Worm (Caenorhabditis elegans) whole organism, young adult: ENCODE measurements around the gene R03G8.6.

Experiments used
- B0019.2 ChIP-seq: fragments of 200-800 bp; sonication (Bioruptor generic); conservative IDR thresholded peaks from 2 replicates; pipeline ENCODE4 v1.3.6; 2022; ENCODE audit warnings: missing genetic modification reagents, missing genetic modification characterization, missing compliant biosample characterization
- C06A6.2 ChIP-seq: fragments of 200-800 bp; sonication (Bioruptor generic); conservative IDR thresholded peaks from 2 replicates; pipeline ENCODE4 v1.3.6; 2022; ENCODE audit warnings: missing genetic modification characterization, missing compliant biosample characterization
- F10E7.11 ChIP-seq: sonication (generic microtip); optimal IDR thresholded peaks from 2 replicates; lab custom pipeline; 2017; ENCODE audit warnings: mild to moderate bottlenecking, missing genetic modification characterization, moderate library complexity, missing compliant biosample characterization
- F33H1.4 ChIP-seq: fragments of 200-800 bp; sonication (Bioruptor generic); IDR thresholded peaks from 2 replicates; pipeline ENCODE4 v1.3.6; 2022; ENCODE audit warnings: missing genetic modification reagents, missing genetic modification characterization, missing compliant biosample characterization
- F37B4.10 ChIP-seq: fragments of 200-800 bp; sonication (Bioruptor generic); IDR thresholded peaks from 2 replicates; pipeline ENCODE4 v1.3.6; 2022; ENCODE audit warnings: missing genetic modification characterization, missing compliant biosample characterization
- F39B2.1 ChIP-seq: fragments of 200-800 bp; sonication (Bioruptor generic); IDR thresholded peaks from 2 replicates; pipeline ENCODE4 v1.3.6; 2022; ENCODE audit warnings: missing genetic modification reagents, missing genetic modification characterization, missing compliant biosample characterization
- F57A8.1 ChIP-seq: fragments of 200-800 bp; sonication (Bioruptor generic); optimal IDR thresholded peaks from 2 replicates; lab custom pipeline; 2018; ENCODE audit warnings: mild to moderate bottlenecking, missing genetic modification characterization, moderate library complexity, missing compliant biosample characterization
- F57C9.4 ChIP-seq: sonication (generic microtip); optimal IDR thresholded peaks from 2 replicates; lab custom pipeline; 2017; ENCODE audit warnings: mild to moderate bottlenecking, missing genetic modification characterization, missing compliant biosample characterization
- K11D2.4 ChIP-seq: fragments of 200-800 bp; sonication (Bioruptor generic); IDR thresholded peaks from 2 replicates; pipeline ENCODE4 v1.3.6; 2022; ENCODE audit warnings: missing genetic modification reagents, missing genetic modification characterization, missing compliant biosample characterization
- T26A5.8 ChIP-seq: sonication (generic microtip); optimal IDR thresholded peaks from 2 replicates; lab custom pipeline; 2016; ENCODE audit warnings: missing genetic modification characterization, missing compliant biosample characterization
- Y95B8A.8 ChIP-seq: fragments of 200-800 bp; sonication (Bioruptor generic); IDR thresholded peaks from 2 replicates; pipeline ENCODE4 v1.3.6; 2022; ENCODE audit warnings: missing genetic modification reagents, missing genetic modification characterization, missing compliant biosample characterization
- ZK185.1 ChIP-seq: sonication (generic microtip); optimal IDR thresholded peaks from 2 replicates; lab custom pipeline; 2016; ENCODE audit warnings: mild to moderate bottlenecking, missing genetic modification characterization, missing compliant biosample characterization; ENCODE audit not compliant: poor library complexity, severe bottlenecking
- aptf-2 ChIP-seq: fragments of 200-800 bp; sonication (Bioruptor generic); conservative IDR thresholded peaks from 2 replicates; pipeline ENCODE4 v1.3.6; 2022; ENCODE audit warnings: missing genetic modification reagents, missing genetic modification characterization, missing compliant biosample characterization
- atf-7 ChIP-seq: sonication (generic microtip); optimal IDR thresholded peaks from 2 replicates; lab custom pipeline; 2017; ENCODE audit warnings: mild to moderate bottlenecking, missing genetic modification characterization, missing compliant biosample characterization
- attf-5 ChIP-seq: fragments of 200-800 bp; sonication (Bioruptor generic); optimal IDR thresholded peaks from 2 replicates; lab custom pipeline; 2018; ENCODE audit warnings: mild to moderate bottlenecking, missing genetic modification characterization, missing compliant biosample characterization
- cebp-1 ChIP-seq, 2 experiments: fragments of 200-800 bp in 1 of 2; sonication (Bioruptor generic) in 1 of 2; sonication (generic microtip) in 1 of 2; IDR thresholded peaks in 1 of 2; optimal IDR thresholded peaks in 1 of 2; 2 replicates each; pipeline versions ENCODE4 v1.3.6 to Lab custom; 2017 to 2022; ENCODE audit warnings: missing compliant biosample characterization in 2 of 2, missing genetic modification characterization in 2 of 2, mild to moderate bottlenecking in 1 of 2, missing genetic modification reagents in 1 of 2, moderate library complexity in 1 of 2
- ceh-79 ChIP-seq: sonication (generic microtip); optimal IDR thresholded peaks from 2 replicates; lab custom pipeline; 2017; ENCODE audit warnings: mild to moderate bottlenecking, missing genetic modification characterization, missing compliant biosample characterization
- die-1 ChIP-seq: sonication (generic microtip); optimal IDR thresholded peaks from 2 replicates; lab custom pipeline; 2016; ENCODE audit warnings: missing genotype, mild to moderate bottlenecking, missing genetic modification characterization, missing compliant biosample characterization
- dpff-1 ChIP-seq: sonication (generic microtip); optimal IDR thresholded peaks from 2 replicates; lab custom pipeline; 2017; ENCODE audit warnings: mild to moderate bottlenecking, missing genetic modification characterization, missing compliant biosample characterization
- dpl-1 ChIP-seq: fragments of 150-350 bp; optimal IDR thresholded peaks from 2 replicates; lab custom pipeline; 2014; ENCODE audit warnings: missing biosample characterization, missing genetic modification reagents, missing genetic modification characterization
- efl-1 ChIP-seq: fragments of 150-350 bp; optimal IDR thresholded peaks from 2 replicates; lab custom pipeline; 2014; ENCODE audit warnings: missing biosample characterization, missing genetic modification reagents, missing genetic modification characterization
- egl-18 ChIP-seq: fragments of 200-800 bp; sonication (Bioruptor generic); IDR thresholded peaks from 2 replicates; pipeline ENCODE4 v1.3.6; 2022; ENCODE audit warnings: missing genetic modification reagents, missing genetic modification characterization, missing compliant biosample characterization
- ets-4 ChIP-seq: fragments of 200-800 bp; sonication (Bioruptor generic); optimal IDR thresholded peaks from 2 replicates; lab custom pipeline; 2018; ENCODE audit warnings: mild to moderate bottlenecking, missing genetic modification characterization, missing compliant biosample characterization
- gei-17 ChIP-seq: fragments of 200-800 bp; sonication (Bioruptor generic); optimal IDR thresholded peaks from 2 replicates; lab custom pipeline; 2018; ENCODE audit warnings: mild to moderate bottlenecking, missing genetic modification characterization, missing compliant biosample characterization
- him-1 ChIP-seq: sonication (generic microtip); optimal IDR thresholded peaks from 2 replicates; lab custom pipeline; 2016; ENCODE audit warnings: missing genotype, missing genetic modification reagents, missing genetic modification characterization, missing compliant biosample characterization
- hmg-1.2 ChIP-seq: fragments of 200-800 bp; sonication (Bioruptor generic); IDR thresholded peaks from 2 replicates; pipeline ENCODE4 v1.3.6; 2022; ENCODE audit warnings: missing genetic modification reagents, missing genetic modification characterization, missing compliant biosample characterization
- hsf-1 ChIP-seq: fragments of 200-800 bp; sonication (Bioruptor generic); IDR thresholded peaks from 2 replicates; pipeline ENCODE4 v1.3.6; 2022; ENCODE audit warnings: missing genetic modification reagents, missing genetic modification characterization, missing compliant biosample characterization
- let-526 ChIP-seq: fragments of 200-800 bp; sonication (Bioruptor generic); IDR thresholded peaks from 2 replicates; pipeline ENCODE4 v1.3.6; 2022; ENCODE audit warnings: missing genetic modification reagents, missing genetic modification characterization, missing compliant biosample characterization
- lin-35 ChIP-seq, 3 experiments: fragments of 150-350 bp in 2 of 3; sonication (generic microtip) in 1 of 3; optimal IDR thresholded peaks; 2 replicates each; lab custom pipeline; 2014 to 2018; ENCODE audit warnings: missing biosample characterization in 3 of 3, missing genetic modification characterization in 3 of 3, missing genetic modification reagents in 3 of 3
- lsl-1 ChIP-seq: fragments of 200-800 bp; sonication (Bioruptor generic); optimal IDR thresholded peaks from 2 replicates; lab custom pipeline; 2018; ENCODE audit warnings: mild to moderate bottlenecking, missing genetic modification characterization, moderate library complexity, missing compliant biosample characterization
- lsy-27 ChIP-seq: sonication (generic microtip); optimal IDR thresholded peaks from 2 replicates; lab custom pipeline; 2017; ENCODE audit warnings: missing genetic modification characterization, mild to moderate bottlenecking, missing compliant biosample characterization, antibody characterized with exemption, missing genotype, borderline replicate concordance; ENCODE audit not compliant: insufficient read depth
- madf-6 ChIP-seq: fragments of 200-800 bp; sonication (Bioruptor generic); IDR thresholded peaks from 2 replicates; pipeline ENCODE4 v1.3.6; 2022; ENCODE audit warnings: missing genetic modification reagents, missing genetic modification characterization, missing compliant biosample characterization
- madf-8 ChIP-seq: fragments of 200-800 bp; sonication (Bioruptor generic); conservative IDR thresholded peaks from 2 replicates; pipeline ENCODE4 v1.3.6; 2022; ENCODE audit warnings: missing genetic modification reagents, missing genetic modification characterization, missing compliant biosample characterization
- mel-28 ChIP-seq: sonication (generic microtip); optimal IDR thresholded peaks from 2 replicates; lab custom pipeline; 2016; ENCODE audit warnings: borderline replicate concordance, mild to moderate bottlenecking, missing genetic modification characterization, missing compliant biosample characterization
- nfya-2 ChIP-seq: fragments of 200-800 bp; sonication (Bioruptor generic); IDR thresholded peaks from 2 replicates; pipeline ENCODE4 v1.3.6; 2022; ENCODE audit warnings: missing genetic modification reagents, missing genetic modification characterization, missing compliant biosample characterization
- nhr-27 ChIP-seq: fragments of 200-800 bp; sonication (Bioruptor generic); optimal IDR thresholded peaks from 2 replicates; lab custom pipeline; 2018; ENCODE audit warnings: mild to moderate bottlenecking, missing genetic modification characterization, moderate library complexity, missing compliant biosample characterization
- pha-4 ChIP-seq: fragments of 150-350 bp; sonication (generic microtip); optimal IDR thresholded peaks from 2 replicates; lab custom pipeline; 2014; ENCODE audit warnings: missing biosample characterization, missing genetic modification reagents, missing genetic modification characterization
- rcor-1 ChIP-seq: fragments of 200-800 bp; sonication (Bioruptor generic); IDR thresholded peaks from 2 replicates; pipeline ENCODE4 v1.3.6; 2022; ENCODE audit warnings: missing genetic modification reagents, missing genetic modification characterization, missing compliant biosample characterization
- sea-2 ChIP-seq: fragments of 200-800 bp; sonication (Bioruptor generic); IDR thresholded peaks from 2 replicates; pipeline ENCODE4 v1.3.6; 2022; ENCODE audit warnings: missing genetic modification characterization, missing compliant biosample characterization
- somi-1 ChIP-seq: fragments of 200-800 bp; sonication (Bioruptor generic); optimal IDR thresholded peaks from 2 replicates; lab custom pipeline; 2018; ENCODE audit warnings: mild to moderate bottlenecking, missing genetic modification characterization, missing compliant biosample characterization
- tbp1 ChIP-seq: fragments of 200-800 bp; sonication (Bioruptor generic); optimal IDR thresholded peaks from 2 replicates; lab custom pipeline; 2018; ENCODE audit warnings: mild to moderate bottlenecking, missing genetic modification characterization, missing compliant biosample characterization
- tlf-1 ChIP-seq: fragments of 200-800 bp; sonication (Bioruptor generic); optimal IDR thresholded peaks from 2 replicates; lab custom pipeline; 2018; ENCODE audit warnings: mild to moderate bottlenecking, missing genetic modification characterization, missing compliant biosample characterization
- unc-62 ChIP-seq: fragments of 150-350 bp; optimal IDR thresholded peaks from 2 replicates; lab custom pipeline; 2014; ENCODE audit warnings: missing biosample characterization, missing genetic modification reagents, missing genetic modification characterization
- xnd-1 ChIP-seq: sonication (generic microtip); optimal IDR thresholded peaks from 2 replicates; lab custom pipeline; 2016; ENCODE audit warnings: missing genotype, missing genetic modification reagents, missing genetic modification characterization, missing compliant biosample characterization
- ztf-25 ChIP-seq: fragments of 200-800 bp; sonication (Bioruptor generic); IDR thresholded peaks from 2 replicates; pipeline ENCODE4 v1.3.6; 2022; ENCODE audit warnings: missing genetic modification reagents, missing genetic modification characterization, missing compliant biosample characterization
- ztf-6 ChIP-seq: fragments of 200-800 bp; sonication (Bioruptor generic); IDR thresholded peaks from 2 replicates; pipeline ENCODE4 v1.3.6; 2022; ENCODE audit warnings: missing genetic modification reagents, missing genetic modification characterization, missing compliant biosample characterization

Gene R03G8.6

DNA sequence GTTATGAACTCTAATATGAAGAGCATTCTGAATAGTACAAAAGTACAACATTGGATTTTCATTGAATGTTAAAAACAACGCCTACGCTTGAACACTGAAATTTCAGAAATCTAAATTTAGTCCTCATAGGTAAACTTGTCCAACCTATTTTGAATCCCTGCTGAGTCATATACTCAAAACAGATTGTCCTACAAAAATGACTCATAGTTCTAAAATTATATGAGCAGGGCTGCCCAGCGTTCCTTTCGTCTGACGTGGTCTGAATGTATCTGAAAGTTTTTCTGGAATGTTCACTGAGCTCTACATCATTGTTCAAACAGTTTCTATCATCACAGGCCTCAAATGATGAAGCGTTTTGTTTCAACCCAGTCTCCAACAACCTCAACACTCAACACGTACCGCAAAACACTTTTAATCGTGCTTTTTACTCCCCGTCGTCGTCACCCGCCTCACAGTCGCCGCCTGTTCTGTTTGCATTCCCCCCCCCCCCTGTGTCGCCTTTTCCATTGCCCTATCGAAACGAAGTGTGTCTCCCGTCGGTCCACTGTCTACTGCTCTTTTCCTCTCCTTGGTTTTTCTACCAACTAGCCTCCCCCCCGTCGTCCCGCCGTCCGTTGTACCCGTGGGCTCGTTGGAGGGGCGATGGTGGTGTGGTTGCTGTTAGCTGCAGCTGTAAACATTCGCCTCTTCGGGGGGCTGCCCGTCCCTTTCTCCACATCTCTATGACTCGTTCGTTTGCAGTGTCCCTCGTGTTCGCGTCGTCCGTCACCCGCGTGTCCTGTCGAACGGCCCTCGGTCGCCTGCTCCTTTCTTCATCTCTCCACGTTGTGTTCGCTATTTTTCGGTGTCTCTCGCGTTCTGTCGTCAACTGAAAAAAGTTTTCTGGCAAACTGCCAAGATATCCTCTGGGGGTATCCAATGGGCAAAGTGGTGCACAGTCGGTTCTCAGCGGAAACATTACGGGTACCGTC is 43.7 kb upstream of the R03G8.6 start (continued):
- TF ChIP-seq cebp-1 (GFP tag; IDR thresholded peaks at IDR 0.05; lab: Robert Waterston, UW) (0 out of 2 replicates have a peak, but pooled peaks have one; percentile 16), cebp-1 (tag; optimal IDR thresholded peaks at IDR 0.05; lab: Kevin White, UChicago) (peak; percentile 79), gei-17 (peak; percentile 26), C06A6.2 (GFP tag; lab: Robert Waterston, UW) (no peak; the same call in 1 of the 2 replicates), B0019.2 (GFP tag; lab: Robert Waterston, UW) (no peak), efl-1 (GFP tag; lab: Kevin White, UChicago) (no peak), lsy-27 (tag; lab: Kevin White, UChicago) (no peak), ets-4 (GFP tag; lab: Kevin White, UChicago) (no peak), Y95B8A.8 (GFP tag; lab: Robert Waterston, UW) (0 out of 2 replicates have a peak, but pooled peaks have one; percentile 28), tbp1 (GFP tag; lab: Kevin White, UChicago) (peak; percentile 13), T26A5.8 (no peak), F57C9.4 (tag; lab: Kevin White, UChicago) (no peak), aptf-2 (GFP tag; lab: Robert Waterston, UW) (no peak), mel-28 (tag; lab: Kevin White, UChicago) (no peak), him-1 (tag; lab: Kevin White, UChicago) (no peak), F39B2.1 (GFP tag; lab: Robert Waterston, UW) (no peak), ZK185.1 (tag; lab: Kevin White, UChicago) (peak; percentile 2), F57A8.1 (GFP tag; lab: Kevin White, UChicago) (no peak), tlf-1 (GFP tag; lab: Kevin White, UChicago) (no peak), sea-2 (GFP tag; lab: Robert Waterston, UW) (no peak), let-526 (GFP tag; lab: Robert Waterston, UW) (no peak), ztf-6 (GFP tag; lab: Robert Waterston, UW) (no peak), K11D2.4 (GFP tag; lab: Robert Waterston, UW) (peak; percentile 57; the same call in 1 of the 2 replicates), madf-6 (GFP tag; lab: Robert Waterston, UW) (no peak), madf-8 (GFP tag; lab: Robert Waterston, UW) (no peak), hsf-1 (GFP tag; lab: Robert Waterston, UW) (no peak), F33H1.4 (GFP tag; lab: Robert Waterston, UW) (no peak), nfya-2 (GFP tag; lab: Robert Waterston, UW) (no peak), lin-35 (GFP tag; optimal IDR thresholded peaks at IDR 0.05; lab: Kevin White, UChicago) (peak in 1 of 3 experiments; percentile 23), ztf-25 (GFP tag; lab: Robert Waterston, UW) (no peak), attf-5 (GFP tag; lab: Kevin White, UChicago) (peak; percentile 61), xnd-1 (no peak), lsl-1 (GFP tag; lab: Kevin White, UChicago) (no peak), dpl-1 (GFP tag; lab: Kevin White, UChicago) (no peak), F37B4.10 (no peak), dpff-1 (tag; lab: Kevin White, UChicago) (no peak), atf-7 (tag; lab: Kevin White, UChicago) (peak; percentile 71), egl-18 (GFP tag; lab: Robert Waterston, UW) (no peak), unc-62 (GFP tag; lab: Kevin White, UChicago) (no peak), pha-4 (tag; lab: Kevin White, UChicago) (peak; percentile 1), die-1 (no peak), ceh-79 (no peak), rcor-1 (GFP tag; lab: Robert Waterston, UW) (no peak; the same call in 1 of the 2 replicates), nhr-27 (tag; lab: Kevin White, UChicago) (no peak), hmg-1.2 (GFP tag; lab: Robert Waterston, UW) (peak; percentile 50; the same call in 1 of the 2 replicates), F10E7.11 (tag; lab: Kevin White, UChicago) (no peak), somi-1 (GFP tag; lab: Kevin White, UChicago) (peak; percentile 15)
